Worm (Caenorhabditis elegans) whole organism, young adult: ENCODE data around the gene srd-16.

Source experiments
- B0019.2 ChIP-seq: fragments of 200-800 bp; sonication (Bioruptor generic); conservative IDR thresholded peaks from 2 replicates; pipeline ENCODE4 v1.3.6; 2022; ENCODE audit warnings: missing genetic modification reagents, missing genetic modification characterization, missing compliant biosample characterization
- B0261.1 ChIP-seq: sonication (generic microtip); optimal IDR thresholded peaks from 2 replicates; lab custom pipeline; 2016; ENCODE audit warnings: mild to moderate bottlenecking, missing genetic modification characterization, moderate library complexity, missing compliant biosample characterization
- B0336.3 ChIP-seq: fragments of 200-800 bp; sonication (Bioruptor generic); IDR thresholded peaks from 2 replicates; pipeline ENCODE4 v1.3.6; 2022; ENCODE audit warnings: missing genetic modification characterization, missing compliant biosample characterization
- C06A6.2 ChIP-seq: fragments of 200-800 bp; sonication (Bioruptor generic); conservative IDR thresholded peaks from 2 replicates; pipeline ENCODE4 v1.3.6; 2022; ENCODE audit warnings: missing genetic modification characterization, missing compliant biosample characterization
- F33H1.4 ChIP-seq: fragments of 200-800 bp; sonication (Bioruptor generic); IDR thresholded peaks from 2 replicates; pipeline ENCODE4 v1.3.6; 2022; ENCODE audit warnings: missing genetic modification reagents, missing genetic modification characterization, missing compliant biosample characterization
- F37B4.10 ChIP-seq: fragments of 200-800 bp; sonication (Bioruptor generic); IDR thresholded peaks from 2 replicates; pipeline ENCODE4 v1.3.6; 2022; ENCODE audit warnings: missing genetic modification characterization, missing compliant biosample characterization
- F39B2.1 ChIP-seq: fragments of 200-800 bp; sonication (Bioruptor generic); IDR thresholded peaks from 2 replicates; pipeline ENCODE4 v1.3.6; 2022; ENCODE audit warnings: missing genetic modification reagents, missing genetic modification characterization, missing compliant biosample characterization
- F49E8.2 ChIP-seq: sonication (generic microtip); optimal IDR thresholded peaks from 3 replicates; lab custom pipeline; 2017; ENCODE audit warnings: missing genetic modification characterization, mild to moderate bottlenecking, missing compliant biosample characterization, antibody characterized with exemption, moderate library complexity; ENCODE audit not compliant: insufficient read depth
- F57A8.1 ChIP-seq: fragments of 200-800 bp; sonication (Bioruptor generic); optimal IDR thresholded peaks from 2 replicates; lab custom pipeline; 2018; ENCODE audit warnings: mild to moderate bottlenecking, missing genetic modification characterization, moderate library complexity, missing compliant biosample characterization
- K11D2.4 ChIP-seq: fragments of 200-800 bp; sonication (Bioruptor generic); IDR thresholded peaks from 2 replicates; pipeline ENCODE4 v1.3.6; 2022; ENCODE audit warnings: missing genetic modification reagents, missing genetic modification characterization, missing compliant biosample characterization
- T26A5.8 ChIP-seq: sonication (generic microtip); optimal IDR thresholded peaks from 2 replicates; lab custom pipeline; 2016; ENCODE audit warnings: missing genetic modification characterization, missing compliant biosample characterization
- Y53F4B.3 ChIP-seq: fragments of 200-800 bp; sonication (Bioruptor generic); IDR thresholded peaks from 2 replicates; pipeline ENCODE4 v1.3.6; 2022; ENCODE audit warnings: missing genetic modification reagents, missing genetic modification characterization, missing compliant biosample characterization
- ama-1 ChIP-seq, 3 experiments: fragments of 150-350 bp in 1 of 3; sonication (generic microtip) in 2 of 3; optimal IDR thresholded peaks; 2 replicates each; lab custom pipeline; 2014 to 2018; ENCODE audit warnings: missing biosample characterization in 2 of 3, missing genetic modification characterization in 2 of 3, missing genetic modification reagents in 2 of 3
- attf-5 ChIP-seq: fragments of 200-800 bp; sonication (Bioruptor generic); optimal IDR thresholded peaks from 2 replicates; lab custom pipeline; 2018; ENCODE audit warnings: mild to moderate bottlenecking, missing genetic modification characterization, missing compliant biosample characterization
- ccch-3 ChIP-seq: fragments of 200-800 bp; sonication (Bioruptor generic); optimal IDR thresholded peaks from 2 replicates; lab custom pipeline; 2018; ENCODE audit warnings: mild to moderate bottlenecking, missing genetic modification characterization, missing compliant biosample characterization
- ceh-27 ChIP-seq: fragments of 200-800 bp; sonication (Bioruptor generic); optimal IDR thresholded peaks from 2 replicates; lab custom pipeline; 2018; ENCODE audit warnings: mild to moderate bottlenecking, missing genetic modification characterization, moderate library complexity, missing compliant biosample characterization
- ceh-40 ChIP-seq: fragments of 200-800 bp; sonication (Bioruptor generic); IDR thresholded peaks from 2 replicates; pipeline ENCODE4 v1.3.6; 2022; ENCODE audit warnings: missing genetic modification characterization, missing compliant biosample characterization
- ceh-58 ChIP-seq: fragments of 200-800 bp; sonication (Bioruptor generic); IDR thresholded peaks from 2 replicates; pipeline ENCODE4 v1.3.6; 2022; ENCODE audit warnings: missing genetic modification characterization, missing compliant biosample characterization
- egl-18 ChIP-seq: fragments of 200-800 bp; sonication (Bioruptor generic); IDR thresholded peaks from 2 replicates; pipeline ENCODE4 v1.3.6; 2022; ENCODE audit warnings: missing genetic modification reagents, missing genetic modification characterization, missing compliant biosample characterization
- egl-44 ChIP-seq: fragments of 200-800 bp; sonication (Bioruptor generic); IDR thresholded peaks from 2 replicates; pipeline ENCODE4 v1.3.6; 2022; ENCODE audit warnings: missing genetic modification reagents, missing genetic modification characterization, missing compliant biosample characterization
- egrh-3 ChIP-seq: fragments of 200-800 bp; sonication (Bioruptor generic); IDR thresholded peaks from 2 replicates; pipeline ENCODE4 v1.3.6; 2022; ENCODE audit warnings: missing genetic modification reagents, missing genetic modification characterization, missing compliant biosample characterization
- gei-17 ChIP-seq: fragments of 200-800 bp; sonication (Bioruptor generic); optimal IDR thresholded peaks from 2 replicates; lab custom pipeline; 2018; ENCODE audit warnings: mild to moderate bottlenecking, missing genetic modification characterization, missing compliant biosample characterization
- hmg-1.2 ChIP-seq: fragments of 200-800 bp; sonication (Bioruptor generic); IDR thresholded peaks from 2 replicates; pipeline ENCODE4 v1.3.6; 2022; ENCODE audit warnings: missing genetic modification reagents, missing genetic modification characterization, missing compliant biosample characterization
- hmg-20 ChIP-seq: fragments of 200-800 bp; sonication (Bioruptor generic); IDR thresholded peaks from 2 replicates; pipeline ENCODE4 v1.3.6; 2022; ENCODE audit warnings: missing genetic modification reagents, missing genetic modification characterization, missing compliant biosample characterization
- hrde-1 ChIP-seq: sonication (generic microtip); optimal IDR thresholded peaks from 2 replicates; lab custom pipeline; 2016; ENCODE audit warnings: missing genetic modification characterization, mild to moderate bottlenecking, missing compliant biosample characterization, moderate library complexity, missing genotype, missing genetic modification reagents, borderline replicate concordance
- lin-26 ChIP-seq: fragments of 200-800 bp; sonication (Bioruptor generic); IDR thresholded peaks from 2 replicates; pipeline ENCODE4 v1.3.6; 2022; ENCODE audit warnings: missing genetic modification reagents, missing genetic modification characterization, missing compliant biosample characterization
- lin-35 ChIP-seq, 3 experiments: fragments of 150-350 bp in 2 of 3; sonication (generic microtip) in 1 of 3; optimal IDR thresholded peaks; 2 replicates each; lab custom pipeline; 2014 to 2018; ENCODE audit warnings: missing biosample characterization in 3 of 3, missing genetic modification characterization in 3 of 3, missing genetic modification reagents in 3 of 3
- lin-40 ChIP-seq: sonication (generic microtip); optimal IDR thresholded peaks from 2 replicates; lab custom pipeline; 2016; ENCODE audit warnings: missing genetic modification characterization, mild to moderate bottlenecking, missing compliant biosample characterization, missing genotype, missing genetic modification reagents
- lir-1 ChIP-seq: fragments of 200-800 bp; sonication (Bioruptor generic); conservative IDR thresholded peaks from 2 replicates; pipeline ENCODE4 v1.3.6; 2022; ENCODE audit warnings: missing genetic modification reagents, missing genetic modification characterization, missing compliant biosample characterization
- madf-10 ChIP-seq: sonication (generic microtip); optimal IDR thresholded peaks from 2 replicates; lab custom pipeline; 2016; ENCODE audit warnings: mild to moderate bottlenecking, missing genetic modification characterization, missing compliant biosample characterization
- madf-8 ChIP-seq: fragments of 200-800 bp; sonication (Bioruptor generic); conservative IDR thresholded peaks from 2 replicates; pipeline ENCODE4 v1.3.6; 2022; ENCODE audit warnings: missing genetic modification reagents, missing genetic modification characterization, missing compliant biosample characterization
- nfyb-1 ChIP-seq: fragments of 200-800 bp; sonication (Bioruptor generic); IDR thresholded peaks from 2 replicates; pipeline ENCODE4 v1.3.6; 2022; ENCODE audit warnings: missing genetic modification reagents, missing genetic modification characterization, missing compliant biosample characterization
- nhr-120 ChIP-seq: fragments of 200-800 bp; sonication (Bioruptor generic); IDR thresholded peaks from 2 replicates; pipeline ENCODE4 v1.3.6; 2022; ENCODE audit warnings: missing genetic modification characterization, missing compliant biosample characterization
- nhr-90 ChIP-seq: sonication (generic microtip); optimal IDR thresholded peaks from 2 replicates; lab custom pipeline; 2016; ENCODE audit warnings: missing genotype, mild to moderate bottlenecking, missing genetic modification characterization, missing compliant biosample characterization
- pbrm-1 ChIP-seq: fragments of 200-800 bp; sonication (Bioruptor generic); IDR thresholded peaks from 2 replicates; pipeline ENCODE4 v1.3.6; 2022; ENCODE audit warnings: missing genetic modification reagents, missing genetic modification characterization, missing compliant biosample characterization
- pha-4 ChIP-seq: fragments of 150-350 bp; sonication (generic microtip); optimal IDR thresholded peaks from 2 replicates; lab custom pipeline; 2014; ENCODE audit warnings: missing biosample characterization, missing genetic modification reagents, missing genetic modification characterization
- rpc-1 ChIP-seq, 2 experiments: fragments of 150-350 bp in 1 of 2; sonication (generic microtip) in 1 of 2; optimal IDR thresholded peaks; 2 replicates each; lab custom pipeline; 2014 to 2018; ENCODE audit warnings: missing biosample characterization in 1 of 2, missing genetic modification characterization in 1 of 2, missing genetic modification reagents in 1 of 2, missing genotype in 1 of 2
- sdz-38 ChIP-seq: sonication (generic microtip); optimal IDR thresholded peaks from 2 replicates; lab custom pipeline; 2016; ENCODE audit warnings: missing genotype, missing genetic modification characterization, missing compliant biosample characterization
- sea-2 ChIP-seq: fragments of 200-800 bp; sonication (Bioruptor generic); IDR thresholded peaks from 2 replicates; pipeline ENCODE4 v1.3.6; 2022; ENCODE audit warnings: missing genetic modification characterization, missing compliant biosample characterization
- snpc-1.1 ChIP-seq: sonication (generic microtip); optimal IDR thresholded peaks from 2 replicates; lab custom pipeline; 2017; ENCODE audit warnings: missing genetic modification characterization, mild to moderate bottlenecking, missing compliant biosample characterization, antibody characterized with exemption, moderate library complexity, missing genotype, missing genetic modification reagents; ENCODE audit not compliant: insufficient read depth
- snpc-3.4 ChIP-seq: sonication (generic microtip); optimal IDR thresholded peaks from 2 replicates; lab custom pipeline; 2017; ENCODE audit warnings: missing genetic modification characterization, mild to moderate bottlenecking, missing compliant biosample characterization, antibody characterized with exemption, moderate library complexity, missing genotype, missing genetic modification reagents
- somi-1 ChIP-seq: fragments of 200-800 bp; sonication (Bioruptor generic); optimal IDR thresholded peaks from 2 replicates; lab custom pipeline; 2018; ENCODE audit warnings: mild to moderate bottlenecking, missing genetic modification characterization, missing compliant biosample characterization
- sptf-2 ChIP-seq: fragments of 200-800 bp; sonication (Bioruptor generic); optimal IDR thresholded peaks from 2 replicates; lab custom pipeline; 2018; ENCODE audit warnings: mild to moderate bottlenecking, missing genetic modification characterization, missing compliant biosample characterization
- tbp1 ChIP-seq: fragments of 200-800 bp; sonication (Bioruptor generic); optimal IDR thresholded peaks from 2 replicates; lab custom pipeline; 2018; ENCODE audit warnings: mild to moderate bottlenecking, missing genetic modification characterization, missing compliant biosample characterization
- zfh-2 ChIP-seq: fragments of 200-800 bp; sonication (Bioruptor generic); conservative IDR thresholded peaks from 2 replicates; pipeline ENCODE4 v1.3.6; 2022; ENCODE audit warnings: missing genetic modification reagents, missing genetic modification characterization, missing compliant biosample characterization
- ztf-22 ChIP-seq: fragments of 200-800 bp; sonication (Bioruptor generic); optimal IDR thresholded peaks from 2 replicates; lab custom pipeline; 2018; ENCODE audit warnings: mild to moderate bottlenecking, missing genetic modification characterization, moderate library complexity, missing compliant biosample characterization
- ztf-25 ChIP-seq: fragments of 200-800 bp; sonication (Bioruptor generic); IDR thresholded peaks from 2 replicates; pipeline ENCODE4 v1.3.6; 2022; ENCODE audit warnings: missing genetic modification reagents, missing genetic modification characterization, missing compliant biosample characterization
- ztf-6 ChIP-seq: fragments of 200-800 bp; sonication (Bioruptor generic); IDR thresholded peaks from 2 replicates; pipeline ENCODE4 v1.3.6; 2022; ENCODE audit warnings: missing genetic modification reagents, missing genetic modification characterization, missing compliant biosample characterization

The srd-16 gene

DNA sequence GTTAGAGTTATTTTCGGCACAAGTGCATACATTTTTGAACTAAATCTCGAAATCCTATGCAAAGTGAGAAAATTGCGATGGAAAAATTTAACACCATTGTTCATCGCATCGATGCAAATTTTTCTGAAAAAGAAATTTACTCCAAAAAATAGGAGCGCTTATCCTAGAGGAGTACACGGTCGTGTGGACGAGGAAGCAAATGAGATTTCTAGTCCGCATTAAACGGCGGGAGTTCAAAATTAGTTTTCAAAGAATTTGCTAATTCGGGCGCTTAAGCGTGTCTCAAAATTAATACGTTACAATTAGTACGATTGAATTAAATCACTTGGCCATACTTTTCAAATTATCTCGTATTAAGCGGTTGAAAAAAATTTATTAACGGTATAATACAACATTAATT lies 17.9 kb upstream of the srd-16 start, which contains the start of gene lrpr-1 (continued):
- TF ChIP-seq B0336.3 (GFP tag; lab: Robert Waterston, UW) (no peak), B0261.1 (tag; lab: Kevin White, UChicago) (no peak), ztf-22 (GFP tag; lab: Kevin White, UChicago) (no peak), rpc-1 (optimal IDR thresholded peaks at IDR 0.05; lab: Kevin White, UChicago) (no peak), rpc-1 (tag; optimal IDR thresholded peaks at IDR 0.05; lab: Kevin White, UChicago) (no peak), ccch-3 (GFP tag; lab: Kevin White, UChicago) (peak; percentile 73), C06A6.2 (0 out of 2 replicates have a peak, but pooled peaks have one; percentile 42), madf-8 (GFP tag; lab: Robert Waterston, UW) (peak; percentile 74), B0019.2 (GFP tag; lab: Robert Waterston, UW) (no peak), ceh-40 (GFP tag; lab: Robert Waterston, UW) (no peak), attf-5 (GFP tag; lab: Kevin White, UChicago) (no peak), F57A8.1 (GFP tag; lab: Kevin White, UChicago) (no peak), F37B4.10 (GFP tag; lab: Robert Waterston, UW) (no peak), tbp1 (GFP tag; lab: Kevin White, UChicago) (no peak), hrde-1 (peak; percentile 60), egl-18 (GFP tag; lab: Robert Waterston, UW) (no peak), snpc-1.1 (no peak), ztf-25 (GFP tag; lab: Robert Waterston, UW) (no peak), nhr-120 (no peak), ceh-27 (GFP tag; lab: Kevin White, UChicago) (peak; percentile 89), ztf-6 (no peak), F49E8.2 (tag; lab: Kevin White, UChicago) (no peak), sptf-2 (GFP tag; lab: Kevin White, UChicago) (no peak), pha-4 (tag; lab: Kevin White, UChicago) (no peak), K11D2.4 (peak; percentile 78), Y53F4B.3 (no peak), egrh-3 (GFP tag; lab: Robert Waterston, UW) (no peak), lir-1 (peak; percentile 73), snpc-3.4 (tag; lab: Kevin White, UChicago) (peak; percentile 42), T26A5.8 (tag; lab: Kevin White, UChicago) (no peak), ceh-58 (GFP tag; lab: Robert Waterston, UW) (no peak), nfyb-1 (no peak; the same call in 1 of the 2 replicates), sdz-38 (tag; lab: Kevin White, UChicago) (no peak), hmg-1.2 (GFP tag; lab: Robert Waterston, UW) (no peak; the same call in 1 of the 2 replicates), nhr-90 (tag; lab: Kevin White, UChicago) (no peak), gei-17 (GFP tag; lab: Kevin White, UChicago) (no peak), lin-26 (GFP tag; lab: Robert Waterston, UW) (no peak), sea-2 (0 out of 2 replicates have a peak, but pooled peaks have one; percentile 34), zfh-2 (GFP tag; lab: Robert Waterston, UW) (no peak), F39B2.1 (GFP tag; lab: Robert Waterston, UW) (no peak), egl-44 (GFP tag; lab: Robert Waterston, UW) (no peak), somi-1 (GFP tag; lab: Kevin White, UChicago) (peak; percentile 16), madf-10 (tag; lab: Kevin White, UChicago) (peak; percentile 65), lin-40 (tag; lab: Kevin White, UChicago) (no peak), F33H1.4 (GFP tag; lab: Robert Waterston, UW) (peak; percentile 70; the same call in 1 of the 2 replicates), lin-35 (GFP tag; optimal IDR thresholded peaks at IDR 0.05; lab: Kevin White, UChicago) (peak; percentile 65 to 95 (median 67)), ama-1 (optimal IDR thresholded peaks at IDR 0.05; lab: Kevin White, UChicago) (no peak), ama-1 (GFP tag; optimal IDR thresholded peaks at IDR 0.05; lab: Kevin White, UChicago) (no peak), pbrm-1 (GFP tag; lab: Robert Waterston, UW) (0 out of 2 replicates have a peak, but pooled peaks have one; percentile 44), hmg-20 (peak; percentile 53; the same call in 1 of the 2 replicates)
